Fruit fly (Drosophila melanogaster) S2 (cell line): Measurements from ENCODE around the gene Z600.

Experiments used
- CG8478 ChIP-seq: fragments of >200 bp; optimal IDR thresholded peaks from 2 replicates; lab custom pipeline; 2018
- CTCF ChIP-seq, 2 experiments: fragments of >200 bp; optimal IDR thresholded peaks; 2 replicates each; lab custom pipeline; 2018

dm6 chr3L:15504687-15505086 lies 4.2 kb upstream of the Z600 start, which contains the start of gene CG7857:
- TF ChIP-seq CG8478 (lab: Kevin White, UChicago) (no peak), CTCF (optimal IDR thresholded peaks at IDR 0.05; lab: Kevin White, UChicago) (no peak)
